Fruit fly (Drosophila melanogaster) whole organism, embryonic: Measurements from ENCODE around the gene DnaJ-H.

ENCODE experiments used
- CG11456 ChIP-seq: fragments of 200-800 bp; sonication (Bioruptor generic); IDR thresholded peaks from 3 replicates; pipeline ENCODE4 v1.3.6; 2022; ENCODE audit warnings: missing biosample characterization, missing genetic modification characterization
- CG17359 ChIP-seq: fragments of 200-800 bp; sonication (Bioruptor generic); optimal IDR thresholded peaks from 3 replicates; lab custom pipeline; 2018; ENCODE audit warnings: missing biosample characterization, mild to moderate bottlenecking, missing genetic modification characterization, moderate library complexity
- CG2199 ChIP-seq: fragments of 200-800 bp; sonication (Bioruptor generic); IDR thresholded peaks from 3 replicates; pipeline ENCODE4 v1.3.6; 2022; ENCODE audit warnings: missing biosample characterization, missing genetic modification characterization
- HLH3B ChIP-seq: fragments of 200-800 bp; sonication (Bioruptor generic); IDR thresholded peaks from 2 replicates; pipeline ENCODE4 v1.3.6; 2022; ENCODE audit warnings: missing biosample characterization, missing genetic modification characterization
- Hand ChIP-seq: fragments of 200-800 bp; sonication (Bioruptor generic); optimal IDR thresholded peaks from 2 replicates; lab custom pipeline; 2017; ENCODE audit warnings: mild to moderate bottlenecking, missing biosample characterization, missing genetic modification reagents, missing genetic modification characterization
- Sin3A ChIP-seq: fragments of >200 bp; optimal IDR thresholded peaks from 2 replicates; lab custom pipeline; 2018
- cad ChIP-seq: fragments of >200 bp; optimal IDR thresholded peaks from 2 replicates; lab custom pipeline; 2017; ENCODE audit warnings: missing biosample characterization, missing genetic modification characterization

dm6 chr2L:13206077-13206668 lies 40.3 kb upstream of the DnaJ-H start:
- no peak for TF ChIP-seq HLH3B (GFP tag; lab: Robert Waterston, UW)
- no peak for TF ChIP-seq cad (GFP tag; lab: Kevin White, UChicago)
- TF ChIP-seq Sin3A = no peak
- TF ChIP-seq CG11456 (GFP tag; lab: Robert Waterston, UW) = no peak
- TF ChIP-seq Hand (GFP tag; lab: Kevin White, UChicago) = no peak
- no peak for TF ChIP-seq CG17359 (tag; lab: Kevin White, UChicago)
- TF ChIP-seq CG2199 (GFP tag; lab: Robert Waterston, UW) = no peak
